Worm (Caenorhabditis elegans): ENCODE measurements around the gene ced-3.

DNA sequence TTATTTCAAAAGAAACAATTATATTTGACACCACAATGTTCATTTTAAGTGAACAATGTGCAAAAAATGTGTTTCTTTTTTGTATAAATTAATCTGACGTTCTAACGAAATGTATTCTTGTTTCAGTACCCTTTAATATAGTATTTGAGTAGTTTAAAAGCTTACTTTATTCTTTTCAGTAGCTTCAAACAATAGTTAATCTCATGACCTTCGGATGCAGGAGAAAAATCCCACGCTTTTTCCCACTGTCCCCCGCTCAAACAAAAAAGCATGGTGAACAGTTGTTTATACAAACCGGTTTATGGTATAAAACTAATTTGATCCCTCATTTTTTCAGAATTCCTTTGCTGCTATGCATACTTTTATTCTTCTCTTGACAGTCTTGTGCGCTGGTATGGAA, 38.8 kb downstream of the ced-3 start, which contains the start of gene scl-14:
- TF ChIP-seq lin-39 (tag; optimal IDR thresholded peaks at IDR 0.05) (no peak), dpl-1 (GFP tag; optimal IDR thresholded peaks at IDR 0.05) (no peak), snpc-4 (tag; optimal IDR thresholded peaks at IDR 0.05) (no peak), skn-1 (tag; optimal IDR thresholded peaks at IDR 0.05) (no peak), mep-1 (tag; optimal IDR thresholded peaks at IDR 0.05) (no peak), F49E8.2 (tag; optimal IDR thresholded peaks at IDR 0.05; ENCODE audit: borderline replicate concordance) (no peak), dmd-6 (GFP tag; IDR thresholded peaks at IDR 0.05) (no peak), nhr-76 (tag; optimal IDR thresholded peaks at IDR 0.05) (no peak), nhr-237 (tag; optimal IDR thresholded peaks at IDR 0.05) (no peak)
